Fruit fly (Drosophila melanogaster): Measurements from ENCODE around the gene CG31198.

The CG31198 gene

DNA sequence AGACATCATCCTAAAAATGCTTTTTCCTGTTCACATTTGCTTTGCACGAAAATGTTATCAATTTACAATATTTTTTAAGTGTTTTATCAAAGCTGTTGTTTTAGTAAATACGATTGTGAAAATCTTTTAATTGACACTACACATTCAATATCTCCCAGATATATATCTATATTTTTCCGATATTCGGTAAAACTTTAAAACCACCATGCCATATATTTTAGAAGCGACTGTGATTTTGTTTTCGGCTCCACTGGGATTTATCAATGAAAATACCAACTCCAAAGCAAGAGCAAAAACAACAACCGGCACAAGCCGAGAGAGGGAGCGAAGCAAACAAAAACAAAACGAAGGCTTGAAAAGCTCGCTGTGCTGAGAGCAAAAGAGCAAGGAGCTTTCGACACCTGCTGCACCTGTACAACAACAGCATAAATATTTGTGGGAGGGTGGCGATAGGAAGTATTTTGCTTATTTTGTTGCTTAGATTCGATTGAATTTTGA lies 34.1 kb upstream of the CG31198 start (continued):
- TF ChIP-seq pzg (GFP tag; optimal IDR thresholded peaks at IDR 0.05) (no peak), Oli (tag; optimal IDR thresholded peaks at IDR 0.05) (peak; percentile 55), NK7.1 (GFP tag; optimal IDR thresholded peaks at IDR 0.05) (peak; percentile 33), CG10274 (GFP tag; optimal IDR thresholded peaks at IDR 0.05) (no peak), pita (GFP tag; optimal IDR thresholded peaks at IDR 0.05) (no peak), CG2129 (GFP tag; IDR thresholded peaks at IDR 0.05; ENCODE audit: partially characterized antibody) (no peak), CG3847 (GFP tag; IDR thresholded peaks at IDR 0.05) (peak; percentile 25; the same call in 1 of the 2 replicates), CTCF (GFP tag; optimal IDR thresholded peaks at IDR 0.05) (no peak), CG2678 (tag; optimal IDR thresholded peaks at IDR 0.05) (peak; percentile 66), CG31441 (GFP tag; IDR thresholded peaks at IDR 0.05) (peak; percentile 73), CG9817 (tag; optimal IDR thresholded peaks at IDR 0.05) (peak; percentile 29), CG6765 (GFP tag; optimal IDR thresholded peaks at IDR 0.05) (no peak), Dad (GFP tag; optimal IDR thresholded peaks at IDR 0.05) (no peak), CG32532 (GFP tag; IDR thresholded peaks at IDR 0.05) (peak; percentile 56; the same call in 1 of the 2 replicates), CG10209 (GFP tag; optimal IDR thresholded peaks at IDR 0.05) (peak; percentile 42), CG31365 (tag; optimal IDR thresholded peaks at IDR 0.05) (no peak), gcm (GFP tag; optimal IDR thresholded peaks at IDR 0.05) (peak; percentile 38), Bdp1 (GFP tag; optimal IDR thresholded peaks at IDR 0.05) (no peak), CG16813 (GFP tag; IDR thresholded peaks at IDR 0.05; ENCODE audit: partially characterized antibody) (no peak), Chrac-16 (GFP tag; optimal IDR thresholded peaks at IDR 0.05) (peak; percentile 24), CG1603 (tag; optimal IDR thresholded peaks at IDR 0.05) (peak; percentile 8), CG12744 (GFP tag; optimal IDR thresholded peaks at IDR 0.05) (peak; percentile 52), Tbp (GFP tag; optimal IDR thresholded peaks at IDR 0.05) (no peak), phol (tag; optimal IDR thresholded peaks at IDR 0.05) (peak; percentile 58), bcd (GFP tag; optimal IDR thresholded peaks at IDR 0.05) (peak; percentile 49), Hmr (GFP tag; optimal IDR thresholded peaks at IDR 0.05) (peak; percentile 37), CG12391 (tag; optimal IDR thresholded peaks at IDR 0.05) (peak; percentile 54), CG15479 (GFP tag; optimal IDR thresholded peaks at IDR 0.05) (no peak), Doc2 (GFP tag; IDR thresholded peaks at IDR 0.05) (no peak), sd (tag; optimal IDR thresholded peaks at IDR 0.05) (peak; percentile 85), tgo (GFP tag; IDR thresholded peaks at IDR 0.05) (peak; percentile 37; the same call in 1 of the 3 replicates), HLH3B (GFP tag; IDR thresholded peaks at IDR 0.05) (peak; percentile 49; the same call in 1 of the 2 replicates), nmo (GFP tag; optimal IDR thresholded peaks at IDR 0.05) (peak; percentile 31), Pdp1 (GFP tag; optimal IDR thresholded peaks at IDR 0.05) (peak; percentile 15 to 16), Sox102F (GFP tag; optimal IDR thresholded peaks at IDR 0.05) (peak; percentile 63), CG11093 (GFP tag; IDR thresholded peaks at IDR 0.05) (0 out of 3 replicates have a peak, but pooled peaks have one; percentile 7), ato (GFP tag; IDR thresholded peaks at IDR 0.05; ENCODE audit: partially characterized antibody) (no peak), CG4854 (GFP tag; optimal IDR thresholded peaks at IDR 0.05) (peak; percentile 27), grn (GFP tag; optimal IDR thresholded peaks at IDR 0.05) (no peak), CG13296 (GFP tag; optimal IDR thresholded peaks at IDR 0.05) (peak; percentile 53), CG14965 (GFP tag; optimal IDR thresholded peaks at IDR 0.05; ENCODE audit: borderline replicate concordance) (no peak), CG6654 (GFP tag; optimal IDR thresholded peaks at IDR 0.05) (peak; percentile 0), Gsc (GFP tag; IDR thresholded peaks at IDR 0.05) (no peak), HLH54F (GFP tag; optimal IDR thresholded peaks at IDR 0.05) (peak; percentile 13), toy (GFP tag; IDR thresholded peaks at IDR 0.05) (no peak), hkb (optimal IDR thresholded peaks at IDR 0.05) (no peak), hkb (GFP tag; IDR thresholded peaks at IDR 0.05) (peak; percentile 62), twi (tag; optimal IDR thresholded peaks at IDR 0.05) (no peak), CG10366 (GFP tag; IDR thresholded peaks at IDR 0.05) (peak; percentile 25; the same call in 1 of the 2 replicates), CG18619 (GFP tag; optimal IDR thresholded peaks at IDR 0.05) (peak; percentile 43)

Data from whole organism, embryonic.